Worm (Caenorhabditis elegans) whole organism, dauer: ENCODE data around the gene cutl-19.

Experiments
- unc-62 ChIP-seq: sonication (generic microtip); optimal IDR thresholded peaks from 2 replicates; lab custom pipeline; 2017; ENCODE audit warnings: missing biosample characterization, missing genetic modification reagents, missing genetic modification characterization

The cutl-19 gene

DNA sequence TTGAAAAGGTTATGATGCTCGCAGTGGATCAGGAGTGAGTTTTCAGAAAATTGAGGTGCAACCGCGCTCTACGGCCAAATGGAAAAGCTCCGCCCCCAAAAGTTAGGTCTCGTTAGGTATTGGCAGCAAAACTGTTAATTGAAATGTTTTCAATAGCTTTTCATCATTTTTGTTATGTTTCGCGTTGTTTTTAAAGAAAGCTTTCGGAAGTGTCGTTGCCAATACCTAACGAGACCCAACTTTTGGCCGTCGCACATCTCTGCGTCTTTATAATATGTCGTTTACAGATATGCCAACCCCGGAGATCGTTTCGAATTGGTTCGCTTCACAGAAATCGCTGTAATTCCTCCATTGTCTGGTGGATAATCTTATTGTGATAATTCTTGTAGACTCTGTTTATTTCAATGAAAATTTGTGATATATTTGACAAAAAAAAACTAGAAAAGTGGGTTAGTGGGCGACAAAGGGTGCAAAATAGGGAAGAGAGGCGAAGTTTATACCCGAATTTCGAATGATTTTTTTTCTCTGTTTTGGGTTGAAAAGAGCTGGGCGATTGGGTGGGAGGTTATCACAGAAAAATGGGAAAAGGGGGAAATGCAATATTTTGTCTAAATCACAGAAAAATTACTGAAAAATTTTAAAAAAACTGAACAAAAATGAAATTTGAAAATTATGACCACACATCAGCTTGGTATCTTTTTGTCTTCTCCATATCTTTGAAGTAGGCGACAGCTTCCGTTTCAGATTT lies 20.9 kb downstream of the cutl-19 start:
- TF ChIP-seq unc-62: no peak

ce11 chrIII:5195690-5196089 lies 21.7 kb downstream of the cutl-19 start, which contains the start of gene moc-6:
Gene moc-6 (plus strand): TSS chrIII:5195990.
- TF ChIP-seq unc-62: no peak

DNA sequence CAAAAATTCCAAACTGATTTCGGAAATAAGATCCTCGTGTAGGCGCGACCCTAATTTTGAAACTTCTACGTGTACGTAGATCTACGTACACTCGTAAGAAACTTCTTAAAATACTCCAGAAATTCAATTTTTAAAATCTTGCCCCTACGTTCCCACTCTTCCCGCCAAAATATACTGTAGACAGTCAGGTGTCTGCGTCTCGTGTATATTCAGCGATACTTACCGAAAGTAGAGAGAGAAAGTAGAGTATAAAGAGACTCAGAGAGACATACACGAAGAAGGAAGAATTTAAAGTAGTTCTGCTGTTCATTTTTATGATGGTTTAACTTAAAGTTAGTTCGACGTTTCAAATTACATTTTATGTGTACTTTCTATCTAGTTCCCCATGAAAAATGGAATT lies 24.1 kb downstream of the cutl-19 start:
- TF ChIP-seq unc-62: no peak

DNA sequence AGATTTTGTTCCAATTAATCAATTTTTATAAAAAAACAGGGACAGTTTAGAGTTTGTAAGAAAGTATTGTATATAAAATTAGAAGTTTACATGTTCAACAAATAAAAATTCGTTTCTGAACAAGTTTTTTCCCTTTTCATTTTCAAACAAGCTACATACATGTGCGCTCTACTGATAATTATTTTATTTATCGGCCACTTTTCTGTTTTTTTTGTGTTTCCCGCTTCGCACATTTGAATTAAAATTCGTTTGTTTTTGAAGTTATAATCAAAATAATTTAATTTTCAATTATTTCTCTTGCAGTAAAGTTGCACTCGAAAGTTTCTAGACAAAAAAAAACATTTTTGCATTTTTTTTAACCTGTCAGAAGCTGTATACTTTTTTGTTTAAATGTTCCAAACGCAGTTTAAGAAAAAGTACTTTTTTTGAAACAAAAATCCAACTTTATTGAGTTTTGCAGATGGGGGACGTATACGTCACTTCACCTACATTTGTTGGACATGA lies 26.7 kb downstream of the cutl-19 start, which contains the start of gene hira-1:
TSS of gene hira-1 (plus strand) at position 454 of the 504 bp plus-strand sequence.
- TF ChIP-seq unc-62: no peak

DNA sequence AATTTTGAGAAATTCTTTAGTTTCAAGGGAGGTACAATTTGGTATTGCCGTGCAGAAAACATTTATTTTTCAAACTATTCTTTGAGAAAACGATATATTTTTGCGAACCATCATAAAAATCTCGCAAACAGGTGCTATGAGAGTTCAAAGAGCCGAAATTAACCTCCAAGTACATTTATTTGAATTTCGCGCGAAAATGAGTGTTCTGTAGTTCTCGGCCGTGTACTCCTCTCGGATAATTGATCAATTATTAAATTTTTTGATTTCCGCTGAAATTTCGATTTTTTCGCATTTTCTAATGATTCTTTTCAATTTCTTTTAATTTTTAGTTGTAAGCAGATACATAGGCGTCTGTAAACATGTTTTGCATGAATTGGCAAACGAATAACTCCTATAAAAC lies 27.2 kb downstream of the cutl-19 start:
- no peak for TF ChIP-seq unc-62

DNA sequence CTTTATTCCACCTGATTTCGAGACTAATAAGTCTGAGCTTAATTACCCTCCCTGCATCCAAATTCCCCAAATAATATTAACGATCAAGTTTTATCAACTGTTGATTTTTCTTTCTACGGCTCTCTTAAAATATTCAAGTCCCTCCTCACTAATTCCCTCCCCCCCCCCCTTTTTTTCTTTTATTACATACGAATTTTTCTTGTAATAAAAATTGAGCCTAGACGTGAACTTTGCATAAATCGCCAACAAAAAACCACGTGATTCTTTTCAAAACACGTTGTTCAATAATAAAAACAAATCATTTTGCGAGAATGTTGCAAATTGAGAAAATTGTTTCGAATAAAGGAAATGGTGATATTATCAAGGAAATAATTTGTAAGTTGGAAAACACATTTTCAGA lies 29.0 kb downstream of the cutl-19 start, which contains the start of gene K10D2.8:
TSS of gene K10D2.8 (plus strand) at position 301 of the 400 bp plus-strand sequence.
- TF ChIP-seq unc-62: no peak

- TF ChIP-seq unc-62: no peak
Observed at ce11 chrIII:5185620-5186019, 31.8 kb downstream of the cutl-19 start, which contains the start of gene pup-2. Gene pup-2 (plus strand): TSS chrIII:5185920.

DNA sequence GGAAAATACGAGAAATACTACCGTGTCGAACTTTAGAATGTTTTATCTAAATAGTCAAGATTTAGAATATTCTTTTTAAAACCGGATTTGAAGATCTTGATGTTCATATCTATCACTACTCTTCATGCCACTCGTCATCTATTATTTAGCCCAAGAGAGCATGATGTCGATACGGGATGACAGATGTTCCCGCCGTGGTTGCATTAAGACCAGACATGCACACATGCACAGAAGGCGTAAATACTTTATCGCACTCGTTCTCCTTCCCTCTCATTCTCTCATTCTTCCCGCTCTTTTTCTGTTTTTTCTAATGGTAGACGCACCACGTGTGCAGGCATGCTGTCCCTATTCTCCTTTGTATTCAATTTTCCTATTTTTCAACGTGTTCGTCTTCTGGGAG lies 34.0 kb downstream of the cutl-19 start:
- TF ChIP-seq unc-62: no peak

DNA sequence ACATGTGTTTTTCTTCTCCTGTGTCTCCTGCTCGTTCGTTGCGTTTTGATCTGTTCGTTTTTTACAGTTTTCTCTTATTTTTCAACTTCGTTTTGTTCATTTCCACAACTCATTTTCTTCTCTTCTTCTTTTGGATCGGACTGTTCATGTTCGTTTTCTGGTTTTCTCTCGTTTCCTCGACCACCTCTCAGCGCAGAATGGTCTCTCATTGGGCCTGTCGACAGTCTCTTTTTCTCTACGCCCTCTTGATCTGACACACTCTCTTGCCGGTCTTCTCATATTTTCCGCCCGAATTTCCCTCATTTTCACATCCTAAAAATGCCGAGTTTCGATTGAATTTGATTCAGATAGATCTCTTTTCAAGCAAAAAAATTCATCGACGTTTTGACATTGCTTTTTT lies 35.8 kb downstream of the cutl-19 start:
- no peak for TF ChIP-seq unc-62

DNA sequence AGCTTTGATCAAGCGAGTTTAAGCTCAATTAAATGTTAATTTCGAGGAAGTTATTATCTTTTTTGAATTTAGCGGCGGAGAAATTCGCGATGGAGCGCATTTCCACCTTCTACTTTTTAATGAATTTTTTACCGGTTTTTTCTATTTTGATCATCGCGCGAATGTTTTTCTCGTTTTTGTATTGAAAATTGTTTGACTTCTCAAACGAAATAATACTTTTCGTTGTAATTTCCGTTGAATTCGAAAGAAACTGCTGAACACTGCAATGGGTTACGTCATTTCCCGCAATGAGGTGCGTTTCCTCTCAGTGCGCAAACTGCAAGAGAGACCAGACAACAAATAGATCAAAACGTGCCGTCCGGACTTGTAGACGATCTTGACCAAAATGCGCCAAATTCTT lies 36.2 kb downstream of the cutl-19 start:
- no peak for TF ChIP-seq unc-62

DNA sequence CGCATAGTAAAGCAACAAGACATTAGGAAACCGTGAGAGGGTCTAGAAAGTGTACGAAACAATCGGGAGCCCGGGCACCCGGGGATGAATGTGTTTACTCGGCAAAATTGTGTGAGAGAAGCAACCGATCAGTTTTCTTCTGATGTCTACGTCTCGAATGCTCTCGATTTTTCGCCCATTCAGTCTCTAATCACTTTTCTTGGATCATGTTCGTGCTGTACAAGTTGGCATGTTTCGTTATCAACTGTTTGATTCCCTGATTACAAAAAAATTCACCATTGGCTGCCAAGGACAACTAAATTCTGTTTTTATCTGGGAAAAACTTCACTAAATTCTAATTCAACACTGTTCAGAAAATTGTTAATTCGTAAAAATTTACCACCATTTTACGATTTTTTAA lies 36.8 kb downstream of the cutl-19 start:
- TF ChIP-seq unc-62: no peak

- TF ChIP-seq unc-62: no peak
Observed at ce11 chrIII:5179166-5179565, 38.2 kb downstream of the cutl-19 start.

DNA sequence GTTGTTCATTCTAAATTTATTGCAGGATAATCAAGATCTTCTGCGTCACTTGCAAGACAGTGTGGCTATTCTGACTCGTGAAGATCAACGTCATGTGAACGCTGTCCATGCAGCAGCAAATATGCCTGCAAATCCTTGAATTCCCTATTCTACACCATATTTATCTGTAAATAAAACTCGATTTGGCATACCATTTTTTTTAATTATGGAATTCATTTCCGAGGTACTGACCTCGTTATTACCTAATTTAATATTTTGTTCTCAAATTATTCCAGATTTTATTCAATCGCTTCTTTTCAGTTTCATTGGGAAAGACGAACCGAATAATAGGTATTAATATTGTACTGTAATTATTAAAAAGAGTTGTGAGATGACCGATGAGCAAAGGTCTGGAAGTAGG lies 43.8 kb downstream of the cutl-19 start, which contains the start of gene cid-1:
TSS of gene cid-1 (plus strand) at position 301 of the 400 bp plus-strand sequence.
- TF ChIP-seq unc-62: no peak

ce11 chrIII:5173139-5173538 lies 44.3 kb downstream of the cutl-19 start, which contains the start of gene emb-1:
Gene emb-1 (plus strand): TSS chrIII:5173439.
- no peak for TF ChIP-seq unc-62

DNA sequence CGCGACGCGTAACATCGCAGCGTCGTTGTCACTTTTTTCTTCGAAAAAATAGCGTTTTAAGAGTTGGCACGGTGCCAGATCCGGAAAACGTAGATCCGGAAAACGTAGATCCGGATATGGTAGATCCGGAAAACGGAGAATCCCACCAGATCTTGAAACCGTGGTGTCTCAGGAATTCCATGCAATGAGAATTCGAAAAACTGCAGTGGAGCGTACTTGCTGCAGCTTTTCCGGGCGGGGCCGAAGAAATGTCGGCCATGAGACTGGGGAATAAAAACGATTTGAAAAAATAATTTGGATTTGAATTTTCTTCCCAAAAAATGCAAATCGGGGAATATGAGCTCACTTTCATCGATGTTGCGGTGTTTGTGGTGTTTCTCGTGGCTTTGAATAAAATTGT lies 44.9 kb downstream of the cutl-19 start, which contains the start of gene K10D2.5:
TSS of gene K10D2.5 (plus strand) at position 251 of the 400 bp plus-strand sequence.
- TF ChIP-seq unc-62: no peak

ce11 chrIII:5171945-5172344 lies 45.5 kb downstream of the cutl-19 start, which contains the start of gene prp-19:
Gene prp-19 (minus strand): TSS chrIII:5172045.
- TF ChIP-seq unc-62: no peak

ce11 chrIII:5169699-5170098 lies 47.7 kb downstream of the cutl-19 start, which contains the start of gene ulp-1:
Gene ulp-1 (minus strand): TSS chrIII:5169799.
- no peak for TF ChIP-seq unc-62
